Fruit fly (Drosophila melanogaster): ENCODE results near the gene CG16713.

Gene CG16713

DNA sequence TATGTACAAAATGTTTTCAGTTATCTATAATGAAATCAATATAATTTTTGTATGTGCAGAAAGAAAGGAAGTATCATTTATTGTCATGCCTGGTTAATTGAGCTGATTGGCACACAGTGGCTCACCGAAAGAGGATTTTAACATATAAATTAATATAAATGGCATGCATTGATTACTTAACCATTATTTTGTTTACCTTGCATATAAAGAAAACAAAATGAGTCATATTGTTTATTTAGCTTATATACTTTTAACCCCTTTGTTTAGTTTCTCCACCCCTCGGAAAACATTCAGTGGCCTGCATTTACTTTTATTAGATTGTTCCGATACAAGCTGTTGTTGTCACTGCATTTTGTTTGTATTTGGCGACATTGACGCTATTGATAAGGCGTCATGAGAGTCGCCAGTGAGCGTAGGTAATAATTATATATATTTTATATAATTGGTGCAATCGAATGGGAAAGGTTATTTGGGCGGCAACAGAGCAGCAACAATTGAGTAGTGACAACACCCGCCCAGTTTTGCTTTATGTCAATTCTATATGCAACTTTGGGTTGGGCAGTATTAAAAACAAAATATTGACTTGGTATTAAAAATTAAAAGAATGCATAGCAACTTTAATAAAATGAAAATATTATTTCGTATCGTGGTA lies 47.6 kb downstream of the CG16713 start (continued):
- TF ChIP-seq Chrac-16 (GFP tag; optimal IDR thresholded peaks at IDR 0.05) = no peak
- no peak for TF ChIP-seq exex (tag; optimal IDR thresholded peaks at IDR 0.05)
- no peak for TF ChIP-seq CG13624 (GFP tag; optimal IDR thresholded peaks at IDR 0.05)
- no peak for TF ChIP-seq slbo (GFP tag; IDR thresholded peaks at IDR 0.05)
- TF ChIP-seq Gug (GFP tag; IDR thresholded peaks at IDR 0.05) = no peak
- TF ChIP-seq br (optimal IDR thresholded peaks at IDR 0.05) = no peak
- no peak for TF ChIP-seq en (GFP tag; optimal IDR thresholded peaks at IDR 0.05)
- no peak for TF ChIP-seq al (GFP tag; IDR thresholded peaks at IDR 0.05)
- TF ChIP-seq CG7556 (GFP tag; optimal IDR thresholded peaks at IDR 0.05) = no peak
- TF ChIP-seq CG11695 (GFP tag; IDR thresholded peaks at IDR 0.05) = no peak
- TF ChIP-seq bcd (GFP tag; optimal IDR thresholded peaks at IDR 0.05) = no peak
- TF ChIP-seq CHES-1-like (GFP tag; optimal IDR thresholded peaks at IDR 0.05) = no peak
- TF ChIP-seq CG9817 (tag; optimal IDR thresholded peaks at IDR 0.05) = no peak
- TF ChIP-seq zfh1 (GFP tag; IDR thresholded peaks at IDR 0.05) = no peak
- TF ChIP-seq az2 (GFP tag; optimal IDR thresholded peaks at IDR 0.05) = no peak
- TF ChIP-seq corto (GFP tag; optimal IDR thresholded peaks at IDR 0.05) = no peak
- TF ChIP-seq psq (GFP tag; optimal IDR thresholded peaks at IDR 0.05) = no peak
- TF ChIP-seq CG4707 (GFP tag; optimal IDR thresholded peaks at IDR 0.05) = peak; percentile 26
- no peak for TF ChIP-seq yki (optimal IDR thresholded peaks at IDR 0.05)
- no peak for TF ChIP-seq CG7357 (GFP tag; IDR thresholded peaks at IDR 0.05)
- TF ChIP-seq E2f1 (GFP tag; IDR thresholded peaks at IDR 0.05) = no peak
- TF ChIP-seq CG4424 (GFP tag; optimal IDR thresholded peaks at IDR 0.05) = peak; percentile 16
- TF ChIP-seq NfI (GFP tag; optimal IDR thresholded peaks at IDR 0.05) = no peak
- TF ChIP-seq CG10209 (GFP tag; optimal IDR thresholded peaks at IDR 0.05) = peak; percentile 6
- TF ChIP-seq Nf-YA (GFP tag; IDR thresholded peaks at IDR 0.05) = no peak
- no peak for TF ChIP-seq Rx (GFP tag; IDR thresholded peaks at IDR 0.05)
- no peak for TF ChIP-seq grau (tag; optimal IDR thresholded peaks at IDR 0.05)
- no peak for TF ChIP-seq HHEX (GFP tag; optimal IDR thresholded peaks at IDR 0.05)
- no peak for TF ChIP-seq luna (GFP tag; optimal IDR thresholded peaks at IDR 0.05)
- TF ChIP-seq chn (GFP tag; optimal IDR thresholded peaks at IDR 0.05) = no peak
- TF ChIP-seq cas (GFP tag; IDR thresholded peaks at IDR 0.05) = no peak
- no peak for TF ChIP-seq CG12104 (GFP tag; optimal IDR thresholded peaks at IDR 0.05)
- TF ChIP-seq CG6791 (GFP tag; IDR thresholded peaks at IDR 0.05; ENCODE audit: partially characterized antibody) = no peak
- TF ChIP-seq nerfin-1 (tag; optimal IDR thresholded peaks at IDR 0.05) = no peak
- TF ChIP-seq kni (GFP tag; optimal IDR thresholded peaks at IDR 0.05) = no peak
- TF ChIP-seq Gsc (GFP tag; IDR thresholded peaks at IDR 0.05) = no peak
- no peak for TF ChIP-seq Side (GFP tag; optimal IDR thresholded peaks at IDR 0.05)
- TF ChIP-seq danr (GFP tag; IDR thresholded peaks at IDR 0.05) = no peak
- TF ChIP-seq CG5953 (GFP tag; IDR thresholded peaks at IDR 0.05) = no peak
- no peak for TF ChIP-seq CG2889 (GFP tag; IDR thresholded peaks at IDR 0.05)
- TF ChIP-seq CG1602 (GFP tag; optimal IDR thresholded peaks at IDR 0.05) = no peak
- no peak for TF ChIP-seq Fer1 (GFP tag; optimal IDR thresholded peaks at IDR 0.05)
- no peak for TF ChIP-seq prd (optimal IDR thresholded peaks at IDR 0.05)
- no peak for TF ChIP-seq prd (GFP tag; IDR thresholded peaks at IDR 0.05)
- TF ChIP-seq jumu (GFP tag; optimal IDR thresholded peaks at IDR 0.05) = no peak
- TF ChIP-seq ase (GFP tag; IDR thresholded peaks at IDR 0.05) = no peak
- TF ChIP-seq maf-S (GFP tag; optimal IDR thresholded peaks at IDR 0.05) = no peak
- TF ChIP-seq CG4328 (GFP tag; optimal IDR thresholded peaks at IDR 0.05) = no peak
- TF ChIP-seq CG2712 (tag; optimal IDR thresholded peaks at IDR 0.05) = peak; percentile 26
- TF ChIP-seq HLH3B (GFP tag; IDR thresholded peaks at IDR 0.05) = 0 out of 2 replicates have a peak, but pooled peaks have one; percentile 4
- TF ChIP-seq CG14441 (GFP tag; IDR thresholded peaks at IDR 0.05) = 0 out of 2 replicates have a peak, but pooled peaks have one; percentile 26
- TF ChIP-seq CG11723 (GFP tag; optimal IDR thresholded peaks at IDR 0.05) = peak; percentile 9
- TF ChIP-seq tap (tag; optimal IDR thresholded peaks at IDR 0.05) = peak; percentile 16
